ENCODE assay signal across 1 worm cellular context in the genomic region with DNA sequence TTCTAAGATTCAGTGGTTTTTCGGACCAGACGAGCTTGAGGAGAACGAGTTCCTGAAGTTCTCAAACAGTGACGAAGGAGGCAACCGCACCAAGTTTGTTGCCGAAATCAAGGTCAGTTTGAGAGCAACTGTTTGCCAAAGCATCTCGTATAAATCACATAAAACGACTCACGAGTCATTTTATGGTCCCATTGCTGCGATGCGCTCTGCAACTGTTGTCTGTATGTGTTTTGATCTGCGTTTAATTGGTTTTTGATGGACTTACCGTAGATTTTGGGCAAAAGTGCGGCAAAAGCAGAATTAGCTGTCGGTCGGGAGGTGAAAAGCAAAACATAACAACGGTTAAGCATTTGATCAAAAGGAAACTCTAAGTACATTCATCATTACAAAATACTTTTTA.
A peak's percentile ranks its signal among the peaks of the same experiment; 100 is the strongest.
TF ChIP-seq lines count a peak whose summit lies in the region.

No protein-coding gene starts in this region.

TF ChIP-seq in whole organism, L1 larva, 84 proteins besides CTCF, POLR2A, EP300 and RAD21 (continued from another document):
- TF ChIP-seq tlp-1 (tag; optimal IDR thresholded peaks at IDR 0.05; lab: Kevin White, UChicago) (no peak), tbx-2 (tag; optimal IDR thresholded peaks at IDR 0.05; lab: Kevin White, UChicago) (no peak), isw-1 (GFP tag; IDR thresholded peaks at IDR 0.05; lab: Robert Waterston, UW) (no peak), nhr-71 (tag; optimal IDR thresholded peaks at IDR 0.05; lab: Kevin White, UChicago) (peak; percentile 86), C34B4.2 (tag; optimal IDR thresholded peaks at IDR 0.05; lab: Kevin White, UChicago) (no peak), efl-3 (GFP tag; optimal IDR thresholded peaks at IDR 0.05; lab: Kevin White, UChicago) (no peak), ceh-90 (tag; optimal IDR thresholded peaks at IDR 0.05; lab: Kevin White, UChicago) (no peak), rnt-1 (tag; optimal IDR thresholded peaks at IDR 0.05; lab: Kevin White, UChicago) (peak; percentile 86), lin-14 (GFP tag; optimal IDR thresholded peaks at IDR 0.05; lab: Kevin White, UChicago) (peak; percentile 14), lsy-2 (tag; optimal IDR thresholded peaks at IDR 0.05; lab: Kevin White, UChicago) (peak in 1 of 2 experiments; percentile 31), nhr-12 (tag; optimal IDR thresholded peaks at IDR 0.05; lab: Kevin White, UChicago) (no peak), nhr-85 (tag; lab: Kevin White, UChicago) (no peak), snu-23 (GFP tag; optimal IDR thresholded peaks at IDR 0.05; lab: Kevin White, UChicago) (peak; percentile 3), nhr-11 (tag; optimal IDR thresholded peaks at IDR 0.05; lab: Kevin White, UChicago) (no peak), mdl-1 (tag; optimal IDR thresholded peaks at IDR 0.05; lab: Kevin White, UChicago) (no peak), egl-27 (tag; optimal IDR thresholded peaks at IDR 0.05; lab: Kevin White, UChicago) (no peak), nhr-47 (tag; optimal IDR thresholded peaks at IDR 0.05; lab: Kevin White, UChicago) (no peak)
